Worm (Caenorhabditis elegans) whole organism, L1 larva: Measurements from ENCODE around the gene T07A5.7.

ENCODE experiments used
- aha-1 ChIP-seq: fragments of 150-350 bp; optimal IDR thresholded peaks from 2 replicates; lab custom pipeline; 2014; ENCODE audit warnings: missing biosample characterization, missing genetic modification characterization
- blmp-1 ChIP-seq: fragments of 150-350 bp; optimal IDR thresholded peaks from 2 replicates; lab custom pipeline; 2014; ENCODE audit warnings: missing biosample characterization, missing genetic modification characterization
- ceh-82 ChIP-seq, 3 experiments: fragments of 150-350 bp in 1 of 3; sonication (generic microtip) in 2 of 3; optimal IDR thresholded peaks; 2 replicates each; lab custom pipeline; 2014 to 2017; ENCODE audit warnings: missing biosample characterization in 3 of 3, missing genetic modification characterization in 3 of 3
- ceh-88 ChIP-seq: fragments of 200-800 bp; sonication (Bioruptor generic); IDR thresholded peaks from 2 replicates; pipeline ENCODE4 v1.3.6; 2022; ENCODE audit warnings: missing genetic modification characterization, missing compliant biosample characterization
- dpl-1 ChIP-seq, 3 experiments: fragments of 150-350 bp in 2 of 3; sonication (generic microtip) in 1 of 3; optimal IDR thresholded peaks; 2 replicates each; lab custom pipeline; 2014 to 2017; ENCODE audit warnings: missing biosample characterization in 3 of 3, missing genetic modification characterization in 3 of 3, missing genetic modification reagents in 3 of 3
- efl-1 ChIP-seq, 4 experiments: fragments of 150-350 bp; optimal IDR thresholded peaks in 3 of 4; peaks in 1 of 4; 1 replicate in 1 of 4; 2 replicates in 3 of 4; lab custom pipeline; 2014; ENCODE audit warnings: missing biosample characterization in 2 of 4, missing genetic modification characterization in 2 of 4, missing genetic modification reagents in 2 of 4
- egl-27 ChIP-seq, 2 experiments: fragments of 150-350 bp in 1 of 2; sonication (generic microtip); optimal IDR thresholded peaks; 3 replicates each; lab custom pipeline; 2017 to 2018; ENCODE audit warnings: missing biosample characterization in 2 of 2, missing genetic modification characterization in 2 of 2, missing genetic modification reagents in 2 of 2
- elt-3 ChIP-seq, 6 experiments: fragments of 150-350 bp in 1 of 6; sonication (generic microtip); optimal IDR thresholded peaks; 2 replicates each; lab custom pipeline; 2017 to 2018; ENCODE audit warnings: missing biosample characterization in 6 of 6, missing genetic modification characterization in 6 of 6, inconsistent platforms in 1 of 6
- fos-1 ChIP-seq: fragments of 150-350 bp; optimal IDR thresholded peaks from 2 replicates; lab custom pipeline; 2014; ENCODE audit warnings: missing biosample characterization, missing genetic modification characterization
- nhr-11 ChIP-seq: fragments of 150-350 bp; optimal IDR thresholded peaks from 2 replicates; lab custom pipeline; 2014; ENCODE audit warnings: missing biosample characterization, missing genetic modification characterization
- nhr-76 ChIP-seq: sonication (generic microtip); optimal IDR thresholded peaks from 2 replicates; lab custom pipeline; 2017; ENCODE audit warnings: missing biosample characterization, missing genetic modification characterization
- nhr-85 ChIP-seq: sonication (generic microtip); peaks from one replicate; lab custom pipeline; 2016; ENCODE audit warnings: missing genetic modification characterization, inconsistent platforms, missing compliant biosample characterization
- unc-62 ChIP-seq: fragments of 150-350 bp; optimal IDR thresholded peaks from 2 replicates; lab custom pipeline; 2014; ENCODE audit warnings: missing biosample characterization, missing genetic modification reagents, missing genetic modification characterization

- no peak for TF ChIP-seq aha-1 (tag; lab: Kevin White, UChicago)
- no peak for TF ChIP-seq efl-1 (optimal IDR thresholded peaks at IDR 0.05; lab: Kevin White, UChicago)
- TF ChIP-seq efl-1 (GFP tag; optimal IDR thresholded peaks at IDR 0.05 in 1 of 2; lab: Kevin White, UChicago) = peak in 1 of 2 experiments; percentile 22
- TF ChIP-seq nhr-85 = no peak
- TF ChIP-seq unc-62 = no peak
- no peak for TF ChIP-seq ceh-82 (tag; optimal IDR thresholded peaks at IDR 0.05; lab: Kevin White, UChicago)
- TF ChIP-seq ceh-88 (GFP tag; lab: Robert Waterston, UW) = no peak
- no peak for TF ChIP-seq nhr-11 (tag; lab: Kevin White, UChicago)
- TF ChIP-seq dpl-1 (GFP tag; optimal IDR thresholded peaks at IDR 0.05; lab: Kevin White, UChicago) = no peak
- TF ChIP-seq nhr-76 (tag; lab: Kevin White, UChicago) = no peak
- TF ChIP-seq egl-27 (tag; optimal IDR thresholded peaks at IDR 0.05; lab: Kevin White, UChicago) = no peak
- no peak for TF ChIP-seq elt-3 (tag; optimal IDR thresholded peaks at IDR 0.05; lab: Kevin White, UChicago)
- peak; percentile 79 for TF ChIP-seq blmp-1 (tag; lab: Kevin White, UChicago)
- no peak for TF ChIP-seq fos-1 (tag; lab: Kevin White, UChicago)
Measured at ce11 chrIII:10353423-10353822, 42.5 kb upstream of the T07A5.7 start.
